Worm (Caenorhabditis elegans) whole organism, L1 larva: ENCODE measurements around the gene gstk-1.

Experiments used
- egl-13 ChIP-seq: sonication (generic microtip); optimal IDR thresholded peaks from 2 replicates; lab custom pipeline; 2016; ENCODE audit warnings: missing genotype, missing genetic modification reagents, missing genetic modification characterization, missing compliant biosample characterization
- sptf-1 ChIP-seq: fragments of 150-350 bp; optimal IDR thresholded peaks from 2 replicates; lab custom pipeline; 2014; ENCODE audit warnings: missing biosample characterization, missing genetic modification characterization

DNA sequence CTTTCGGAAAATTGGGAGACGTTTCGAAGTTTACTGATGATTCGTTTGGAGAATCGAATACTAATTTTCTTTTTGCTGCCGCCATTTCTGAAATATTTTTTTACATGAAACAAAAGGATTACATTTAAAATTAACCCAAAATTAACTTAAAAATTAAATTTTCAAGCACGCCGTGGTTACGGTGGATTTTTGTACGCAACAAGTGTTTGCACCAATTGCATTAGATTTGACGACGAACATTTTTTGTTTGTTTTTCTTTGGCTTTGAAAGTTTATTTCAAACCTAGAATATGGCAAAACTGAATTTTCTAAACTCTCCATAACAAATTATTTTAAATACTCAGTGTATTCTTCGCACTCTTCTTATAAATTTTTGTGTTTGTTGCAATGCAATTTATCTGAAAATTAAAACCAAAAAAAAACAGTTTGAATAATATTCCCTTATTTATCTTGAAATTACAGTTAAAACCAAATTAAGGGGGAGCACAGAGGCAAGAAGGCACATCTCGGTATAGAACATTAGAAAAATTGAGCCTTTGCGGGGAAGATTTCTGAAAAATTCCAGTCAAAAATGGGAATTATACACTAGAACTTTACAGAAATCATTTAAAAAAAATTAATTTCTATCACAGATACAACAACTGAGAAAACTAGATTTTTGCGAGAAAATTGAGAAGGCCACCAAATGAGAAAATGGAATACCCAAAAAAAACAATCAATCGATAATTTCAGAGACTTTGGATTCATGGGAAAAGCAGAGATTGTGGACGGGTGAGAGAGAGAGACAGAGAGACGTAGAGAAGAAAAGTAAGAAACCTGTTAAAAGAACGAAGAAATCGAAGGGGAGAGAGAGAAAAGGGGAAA is 39.2 kb upstream of the gstk-1 start, which contains the start of gene hal-3:
- TF ChIP-seq egl-13 (no peak), sptf-1 (tag; lab: Kevin White, UChicago) (no peak)
